Worm (Caenorhabditis elegans): Measurements from ENCODE around the gene gly-1.

The gly-1 gene

DNA sequence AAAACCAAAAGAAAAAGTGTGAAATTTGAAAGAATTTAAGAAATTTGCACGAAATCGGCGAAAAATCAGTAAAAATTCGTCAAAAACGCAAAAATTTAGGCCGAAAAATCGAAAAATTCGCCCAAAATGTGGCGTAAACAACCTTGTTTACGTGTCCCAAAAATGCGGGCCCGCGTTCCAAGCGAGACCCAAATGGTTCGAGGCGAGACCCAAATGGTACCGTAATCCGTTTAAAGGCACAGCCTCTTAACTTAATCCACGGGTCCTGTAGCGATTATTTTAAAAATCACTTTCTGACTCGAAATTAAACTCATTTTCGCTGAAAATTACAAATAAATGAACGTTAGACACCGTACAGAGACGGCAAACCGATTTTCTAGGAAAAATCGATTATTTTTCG lies 33.3 kb upstream of the gly-1 start (continued):
- no peak for TF ChIP-seq repo-1 (tag; optimal IDR thresholded peaks at IDR 0.05)
- no peak for TF ChIP-seq nhr-27 (tag; optimal IDR thresholded peaks at IDR 0.05)
- no peak for TF ChIP-seq K12H6.12 (tag; optimal IDR thresholded peaks at IDR 0.05)
- TF ChIP-seq T07F8.4 (tag; optimal IDR thresholded peaks at IDR 0.05) = no peak
- no peak for TF ChIP-seq nhr-120 (GFP tag; IDR thresholded peaks at IDR 0.05)
- no peak for TF ChIP-seq F22D6.2 (tag; optimal IDR thresholded peaks at IDR 0.05)
- TF ChIP-seq F37B4.10 (GFP tag; IDR thresholded peaks at IDR 0.05) = no peak
- TF ChIP-seq nfyb-1 (GFP tag; IDR thresholded peaks at IDR 0.05) = peak; percentile 58; the same call in 1 of the 2 replicates
- no peak for TF ChIP-seq pha-4 (tag; optimal IDR thresholded peaks at IDR 0.05)
- no peak for TF ChIP-seq nhr-179 (tag; optimal IDR thresholded peaks at IDR 0.05)
- TF ChIP-seq cebp-1 (GFP tag; IDR thresholded peaks at IDR 0.05) = no peak
- TF ChIP-seq cebp-1 (tag; optimal IDR thresholded peaks at IDR 0.05) = no peak
- TF ChIP-seq lin-54 (GFP tag; optimal IDR thresholded peaks at IDR 0.05) = peak; percentile 69
- no peak for TF ChIP-seq ztf-3 (GFP tag; optimal IDR thresholded peaks at IDR 0.05)
- TF ChIP-seq mcd-1 (GFP tag; IDR thresholded peaks at IDR 0.05) = peak; percentile 72
- TF ChIP-seq aptf-2 (GFP tag; conservative IDR thresholded peaks at IDR 0.05) = no peak
- no peak for TF ChIP-seq die-1 (tag; optimal IDR thresholded peaks at IDR 0.05)
- no peak for TF ChIP-seq F57A8.1 (GFP tag; optimal IDR thresholded peaks at IDR 0.05)
- TF ChIP-seq ztf-18 (tag; optimal IDR thresholded peaks at IDR 0.05) = no peak
- TF ChIP-seq ceh-100 (GFP tag; IDR thresholded peaks at IDR 0.05) = no peak
- TF ChIP-seq let-607 (tag; optimal IDR thresholded peaks at IDR 0.05) = no peak
- TF ChIP-seq tbp1 (GFP tag; optimal IDR thresholded peaks at IDR 0.05) = peak; percentile 41
- peak; percentile 95 for TF ChIP-seq lsl-1 (GFP tag; optimal IDR thresholded peaks at IDR 0.05)
- no peak for TF ChIP-seq ccch-3 (GFP tag; optimal IDR thresholded peaks at IDR 0.05)
- peak; percentile 72 for TF ChIP-seq dox-1 (GFP tag; IDR thresholded peaks at IDR 0.05)
- no peak for TF ChIP-seq F55B11.4 (tag; optimal IDR thresholded peaks at IDR 0.05; ENCODE audit: borderline replicate concordance, insufficient read depth)
- no peak for TF ChIP-seq him-1 (tag; optimal IDR thresholded peaks at IDR 0.05)
- TF ChIP-seq ztf-28 (GFP tag; IDR thresholded peaks at IDR 0.05) = peak; percentile 87
- peak; percentile 75 for TF ChIP-seq pbrm-1 (GFP tag; IDR thresholded peaks at IDR 0.05)
- no peak for TF ChIP-seq lin-26 (GFP tag; IDR thresholded peaks at IDR 0.05)
- no peak for TF ChIP-seq ZK185.1 (tag; optimal IDR thresholded peaks at IDR 0.05; ENCODE audit: poor library complexity, severe bottlenecking)
- TF ChIP-seq xnd-1 (tag; optimal IDR thresholded peaks at IDR 0.05) = peak; percentile 92
- TF ChIP-seq hmg-1.2 (GFP tag; IDR thresholded peaks at IDR 0.05) = peak; percentile 32; the same call in 1 of the 2 replicates
- no peak for TF ChIP-seq hmg-20 (GFP tag; IDR thresholded peaks at IDR 0.05)
- no peak for TF ChIP-seq nhr-90 (tag; optimal IDR thresholded peaks at IDR 0.05)
- no peak for TF ChIP-seq zfh-2 (GFP tag; conservative IDR thresholded peaks at IDR 0.05)
- no peak for TF ChIP-seq ceh-27 (GFP tag; optimal IDR thresholded peaks at IDR 0.05)
- TF ChIP-seq egl-44 (GFP tag; IDR thresholded peaks at IDR 0.05) = no peak
- no peak for TF ChIP-seq ets-4 (GFP tag; optimal IDR thresholded peaks at IDR 0.05)
- TF ChIP-seq akir-1 (GFP tag; optimal IDR thresholded peaks at IDR 0.05) = no peak
- TF ChIP-seq unc-62 (GFP tag; optimal IDR thresholded peaks at IDR 0.05) = no peak
- TF ChIP-seq lin-35 (GFP tag; optimal IDR thresholded peaks at IDR 0.05) = no peak
- TF ChIP-seq madf-8 (GFP tag; conservative IDR thresholded peaks at IDR 0.05) = peak; percentile 89
- TF ChIP-seq dpl-1 (GFP tag; optimal IDR thresholded peaks at IDR 0.05) = peak; percentile 25
- no peak for TF ChIP-seq egrh-3 (GFP tag; IDR thresholded peaks at IDR 0.05)
- TF ChIP-seq nfya-2 (GFP tag; IDR thresholded peaks at IDR 0.05) = no peak
- peak; percentile 69 for TF ChIP-seq hsf-1 (GFP tag; IDR thresholded peaks at IDR 0.05)
- TF ChIP-seq atf-7 (tag; optimal IDR thresholded peaks at IDR 0.05) = no peak
- no peak for TF ChIP-seq rec-8 (tag; optimal IDR thresholded peaks at IDR 0.05)
